In the genomic region with DNA sequence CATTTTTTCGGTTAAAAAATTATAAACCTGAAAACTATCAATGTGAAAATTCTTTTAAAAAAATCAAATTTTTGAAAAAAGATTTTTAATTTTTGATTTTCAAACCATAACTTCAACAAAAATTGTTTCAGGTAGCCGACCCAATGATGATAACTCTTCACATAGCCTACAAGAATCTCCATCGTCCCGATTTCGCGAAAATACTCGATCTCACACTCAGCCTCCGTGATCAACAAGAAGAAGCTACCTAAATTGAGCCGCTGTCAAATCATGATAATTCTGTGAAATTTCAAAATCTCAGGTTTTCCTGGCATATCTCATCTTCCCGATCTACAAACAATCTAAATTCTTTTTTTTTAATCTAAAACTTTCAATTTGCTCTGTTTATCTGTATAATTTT, we compare ENCODE assay signal across 3 worm cellular contexts.
TF ChIP-seq lines count a peak whose summit lies in the region.

No protein-coding gene starts in this region.

TF ChIP-seq in whole organism, L3 larva, 47 proteins besides CTCF, POLR2A, EP300 and RAD21:
- TF ChIP-seq lin-15B (tag; optimal IDR thresholded peaks at IDR 0.05; lab: Kevin White, UChicago) (no peak), mdl-1 (tag; optimal IDR thresholded peaks at IDR 0.05; lab: Kevin White, UChicago) (no peak), ama-1 (optimal IDR thresholded peaks at IDR 0.05; lab: Kevin White, UChicago) (peak; percentile 33), nhr-67 (tag; optimal IDR thresholded peaks at IDR 0.05; lab: Kevin White, UChicago) (no peak), elt-3 (tag; optimal IDR thresholded peaks at IDR 0.05; lab: Kevin White, UChicago) (no peak)

TF ChIP-seq in whole organism, L4 larva, 104 proteins besides CTCF, POLR2A, EP300 and RAD21:
- TF ChIP-seq T26A8.4 (GFP tag; IDR thresholded peaks at IDR 0.05; lab: Robert Waterston, UW) (0 out of 2 replicates have a peak, but pooled peaks have one; percentile 14), lim-7 (GFP tag; IDR thresholded peaks at IDR 0.05; lab: Robert Waterston, UW) (0 out of 2 replicates have a peak, but pooled peaks have one; percentile 9), mes-2 (tag; optimal IDR thresholded peaks at IDR 0.05; lab: Kevin White, UChicago; ENCODE audit: poor library complexity, severe bottlenecking) (peak; percentile 8), lin-1 (GFP tag; IDR thresholded peaks at IDR 0.05; lab: Robert Waterston, UW) (no peak), ztf-7 (tag; optimal IDR thresholded peaks at IDR 0.05; lab: Kevin White, UChicago) (no peak), ZK337.2 (GFP tag; IDR thresholded peaks at IDR 0.05; lab: Robert Waterston, UW) (no peak), zfp-3 (GFP tag; conservative IDR thresholded peaks at IDR 0.05; lab: Robert Waterston, UW) (peak; percentile 81; the same call in 1 of the 2 replicates), gei-8 (GFP tag; optimal IDR thresholded peaks at IDR 0.05; lab: Kevin White, UChicago) (no peak), mdt-29 (GFP tag; IDR thresholded peaks at IDR 0.05; lab: Robert Waterston, UW) (peak; percentile 43; the same call in 1 of the 2 replicates)
TF ChIP-seq in whole organism, L4 larva: peak in this region for 5.

TF ChIP-seq in whole organism, young adult, 124 proteins besides CTCF, POLR2A, EP300 and RAD21:
- TF ChIP-seq ekl-4 (GFP tag; IDR thresholded peaks at IDR 0.05; lab: Robert Waterston, UW): no peak
- no peak for TF ChIP-seq ztf-3 (GFP tag; optimal IDR thresholded peaks at IDR 0.05; lab: Kevin White, UChicago)
- TF ChIP-seq hsf-1 (GFP tag; IDR thresholded peaks at IDR 0.05; lab: Robert Waterston, UW): no peak
- peak; percentile 63; the same call in 1 of the 2 replicates for TF ChIP-seq Y53G8AR.9 (GFP tag; conservative IDR thresholded peaks at IDR 0.05; lab: Robert Waterston, UW)
- TF ChIP-seq cebp-2 (GFP tag; IDR thresholded peaks at IDR 0.05; lab: Robert Waterston, UW): 0 out of 2 replicates have a peak, but pooled peaks have one; percentile 63
- no peak for TF ChIP-seq nhr-80 (tag; optimal IDR thresholded peaks at IDR 0.05; lab: Kevin White, UChicago)
- TF ChIP-seq dpff-1 (tag; optimal IDR thresholded peaks at IDR 0.05; lab: Kevin White, UChicago): no peak
- no peak for TF ChIP-seq tbx-9 (tag; optimal IDR thresholded peaks at IDR 0.05; lab: Kevin White, UChicago; ENCODE audit: borderline replicate concordance)
- no peak for TF ChIP-seq hlh-26 (GFP tag; conservative IDR thresholded peaks at IDR 0.05; lab: Robert Waterston, UW)
- 0 out of 2 replicates have a peak, but pooled peaks have one; percentile 11 for TF ChIP-seq Y56A3A.18 (GFP tag; IDR thresholded peaks at IDR 0.05; lab: Robert Waterston, UW)
- peak; percentile 11 for TF ChIP-seq repo-1 (tag; optimal IDR thresholded peaks at IDR 0.05; lab: Kevin White, UChicago)
- no peak for TF ChIP-seq nhr-90 (tag; optimal IDR thresholded peaks at IDR 0.05; lab: Kevin White, UChicago)
- no peak for TF ChIP-seq lag-1 (GFP tag; IDR thresholded peaks at IDR 0.05; lab: Robert Waterston, UW)
- no peak for TF ChIP-seq ceh-58 (GFP tag; IDR thresholded peaks at IDR 0.05; lab: Robert Waterston, UW)
- TF ChIP-seq mxl-1 (tag; optimal IDR thresholded peaks at IDR 0.05; lab: Kevin White, UChicago): no peak
- TF ChIP-seq egl-44 (GFP tag; IDR thresholded peaks at IDR 0.05; lab: Robert Waterston, UW): no peak
- no peak for TF ChIP-seq atf-7 (tag; optimal IDR thresholded peaks at IDR 0.05; lab: Kevin White, UChicago)
- no peak for TF ChIP-seq attf-3 (GFP tag; conservative IDR thresholded peaks at IDR 0.05; lab: Robert Waterston, UW)
- no peak for TF ChIP-seq nhr-179 (tag; optimal IDR thresholded peaks at IDR 0.05; lab: Kevin White, UChicago)
- TF ChIP-seq cebp-1 (GFP tag; IDR thresholded peaks at IDR 0.05; lab: Robert Waterston, UW): peak; percentile 70
- peak; percentile 45 for TF ChIP-seq cebp-1 (tag; optimal IDR thresholded peaks at IDR 0.05; lab: Kevin White, UChicago)
- 0 out of 2 replicates have a peak, but pooled peaks have one; percentile 43 for TF ChIP-seq F37B4.10 (GFP tag; IDR thresholded peaks at IDR 0.05; lab: Robert Waterston, UW)
- TF ChIP-seq B0035.1 (tag; optimal IDR thresholded peaks at IDR 0.05; lab: Kevin White, UChicago): no peak
TF ChIP-seq in whole organism, young adult: peak in this region for 6.
